Worm (Caenorhabditis elegans): ENCODE results near the gene sfxn-2.

DNA sequence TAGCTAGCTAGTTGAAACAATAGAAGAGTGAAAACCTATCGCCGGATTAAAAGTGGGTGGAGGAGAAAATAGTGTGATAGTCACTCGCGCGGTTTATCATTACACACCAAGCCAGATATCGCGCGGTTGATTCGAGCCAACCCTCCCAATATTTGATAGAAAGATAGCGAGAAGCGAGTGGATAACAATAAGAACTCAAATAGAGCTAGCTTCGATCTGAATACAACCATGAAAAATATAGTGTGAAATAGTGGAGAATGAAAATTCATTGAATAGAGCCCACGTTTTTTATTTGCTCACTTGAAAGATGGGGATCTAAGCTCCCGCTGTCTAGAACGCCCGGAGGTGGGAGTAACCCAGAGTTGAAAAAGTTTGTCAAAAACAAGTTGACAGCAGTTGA is 13.1 kb downstream of the sfxn-2 start, which contains the start of gene tnt-3:
- TF ChIP-seq ama-1 (optimal IDR thresholded peaks at IDR 0.05) (no peak), nhr-28 (tag; optimal IDR thresholded peaks at IDR 0.05) (no peak), tbx-2 (tag; optimal IDR thresholded peaks at IDR 0.05) (no peak), egl-27 (tag; optimal IDR thresholded peaks at IDR 0.05) (no peak), nhr-67 (tag; optimal IDR thresholded peaks at IDR 0.05) (no peak), lin-39 (tag; optimal IDR thresholded peaks at IDR 0.05) (no peak), snpc-4 (tag; optimal IDR thresholded peaks at IDR 0.05) (no peak), lin-15B (tag; optimal IDR thresholded peaks at IDR 0.05) (no peak), R02D3.7 (tag; optimal IDR thresholded peaks at IDR 0.05) (no peak)
